Worm (Caenorhabditis elegans) whole organism, late embryonic: ENCODE data around the gene Y34B4A.10.

Experiments used
- C38D4.7 ChIP-seq: fragments of 200-800 bp; sonication (Bioruptor generic); optimal IDR thresholded peaks from 2 replicates; lab custom pipeline; 2018; ENCODE audit warnings: mild to moderate bottlenecking, missing genetic modification characterization, moderate library complexity, missing compliant biosample characterization
- K02D7.2 ChIP-seq: sonication (generic microtip); optimal IDR thresholded peaks from 2 replicates; lab custom pipeline; 2017; ENCODE audit warnings: mild to moderate bottlenecking, missing genetic modification characterization, missing compliant biosample characterization
- T23F11.4 ChIP-seq: fragments of 200-800 bp; sonication (Bioruptor generic); optimal IDR thresholded peaks from 2 replicates; lab custom pipeline; 2018; ENCODE audit warnings: mild to moderate bottlenecking, missing genetic modification characterization, missing compliant biosample characterization
- ahr-1 ChIP-seq: sonication (generic microtip); optimal IDR thresholded peaks from 2 replicates; lab custom pipeline; 2016; ENCODE audit warnings: missing genetic modification characterization, missing compliant biosample characterization
- ama-1 ChIP-seq: fragments of 150-350 bp; optimal IDR thresholded peaks from 2 replicates; lab custom pipeline; 2014
- ceh-19 ChIP-seq: fragments of 200-800 bp; sonication (Bioruptor generic); optimal IDR thresholded peaks from 2 replicates; lab custom pipeline; 2018; ENCODE audit warnings: mild to moderate bottlenecking, missing genetic modification characterization, missing compliant biosample characterization
- ceh-2 ChIP-seq: sonication (generic microtip); optimal IDR thresholded peaks from 2 replicates; lab custom pipeline; 2016; ENCODE audit warnings: missing genotype, missing genetic modification characterization, missing compliant biosample characterization
- ceh-22 ChIP-seq: sonication (generic microtip); optimal IDR thresholded peaks from 2 replicates; lab custom pipeline; 2017; ENCODE audit warnings: missing biosample characterization, missing genetic modification characterization
- ceh-31 ChIP-seq: sonication (generic microtip); optimal IDR thresholded peaks from 2 replicates; lab custom pipeline; 2016; ENCODE audit warnings: missing genetic modification characterization, missing compliant biosample characterization
- ceh-48 ChIP-seq: sonication (generic microtip); optimal IDR thresholded peaks from 2 replicates; lab custom pipeline; 2016; ENCODE audit warnings: missing genetic modification characterization, inconsistent platforms, missing compliant biosample characterization
- dmd-4 ChIP-seq: sonication (generic microtip); optimal IDR thresholded peaks from 2 replicates; lab custom pipeline; 2016; ENCODE audit warnings: borderline replicate concordance, missing genetic modification characterization, missing compliant biosample characterization
- elt-2 ChIP-seq: sonication (generic microtip); optimal IDR thresholded peaks from 2 replicates; lab custom pipeline; 2016; ENCODE audit warnings: missing genetic modification reagents, missing genetic modification characterization, missing compliant biosample characterization
- elt-4 ChIP-seq: sonication (generic microtip); optimal IDR thresholded peaks from 2 replicates; lab custom pipeline; 2016; ENCODE audit warnings: missing genetic modification characterization, missing compliant biosample characterization
- fax-1 ChIP-seq: sonication (generic microtip); optimal IDR thresholded peaks from 2 replicates; lab custom pipeline; 2016; ENCODE audit warnings: missing genotype, missing genetic modification characterization, missing compliant biosample characterization
- fkh-10 ChIP-seq: fragments of 150-350 bp; optimal IDR thresholded peaks from 2 replicates; lab custom pipeline; 2014; ENCODE audit warnings: missing biosample characterization, missing genetic modification reagents, missing genetic modification characterization
- hlh-13 ChIP-seq: fragments of 200-800 bp; sonication (Bioruptor generic); optimal IDR thresholded peaks from 2 replicates; lab custom pipeline; 2018; ENCODE audit warnings: mild to moderate bottlenecking, missing genetic modification characterization, missing compliant biosample characterization
- hlh-30 ChIP-seq: sonication (generic microtip); optimal IDR thresholded peaks from 2 replicates; lab custom pipeline; 2017; ENCODE audit warnings: antibody characterized with exemption, missing genetic modification characterization, missing compliant biosample characterization; ENCODE audit not compliant: insufficient read depth
- hlh-8 ChIP-seq: sonication (generic microtip); optimal IDR thresholded peaks from 2 replicates; lab custom pipeline; 2016; ENCODE audit warnings: missing genotype, missing genetic modification characterization, missing compliant biosample characterization
- lim-6 ChIP-seq: sonication (generic microtip); optimal IDR thresholded peaks from 2 replicates; lab custom pipeline; 2016; ENCODE audit warnings: missing genetic modification characterization, missing compliant biosample characterization
- lin-11 ChIP-seq: fragments of 200-800 bp; sonication (Bioruptor generic); optimal IDR thresholded peaks from 2 replicates; lab custom pipeline; 2018; ENCODE audit warnings: mild to moderate bottlenecking, missing genetic modification characterization, missing compliant biosample characterization
- madf-2 ChIP-seq: sonication (generic microtip); optimal IDR thresholded peaks from 2 replicates; lab custom pipeline; 2017; ENCODE audit warnings: missing genetic modification characterization, missing compliant biosample characterization
- mec-3 ChIP-seq: sonication (generic microtip); optimal IDR thresholded peaks from 2 replicates; lab custom pipeline; 2016; ENCODE audit warnings: borderline replicate concordance, missing genetic modification characterization, missing compliant biosample characterization
- nhr-11 ChIP-seq: fragments of 150-350 bp; optimal IDR thresholded peaks from 2 replicates; lab custom pipeline; 2014; ENCODE audit warnings: missing biosample characterization, missing genetic modification characterization
- nhr-232 ChIP-seq: sonication (generic microtip); optimal IDR thresholded peaks from 2 replicates; lab custom pipeline; 2016; ENCODE audit warnings: missing genetic modification characterization, missing compliant biosample characterization
- odd-2 ChIP-seq: sonication (generic microtip); optimal IDR thresholded peaks from 2 replicates; lab custom pipeline; 2017; ENCODE audit warnings: antibody characterized with exemption, mild to moderate bottlenecking, missing genetic modification characterization, missing compliant biosample characterization
- pag-3 ChIP-seq: sonication (generic microtip); optimal IDR thresholded peaks from 2 replicates; lab custom pipeline; 2016; ENCODE audit warnings: missing compliant biosample characterization, missing genetic modification characterization, borderline replicate concordance
- pat-9 ChIP-seq: fragments of 200-800 bp; sonication (Bioruptor generic); optimal IDR thresholded peaks from 2 replicates; lab custom pipeline; 2018; ENCODE audit warnings: mild to moderate bottlenecking, missing genetic modification characterization, moderate library complexity, missing compliant biosample characterization
- pax-1 ChIP-seq: fragments of 150-350 bp; optimal IDR thresholded peaks from 2 replicates; lab custom pipeline; 2014; ENCODE audit warnings: missing biosample characterization, missing genetic modification characterization
- pha-4 ChIP-seq: fragments of 150-350 bp; optimal IDR thresholded peaks from 2 replicates; lab custom pipeline; 2018; ENCODE audit warnings: missing biosample characterization, missing genetic modification reagents, missing genetic modification characterization
- pqm-1 ChIP-seq: sonication (generic microtip); optimal IDR thresholded peaks from 2 replicates; lab custom pipeline; 2016; ENCODE audit warnings: missing genetic modification characterization, missing compliant biosample characterization
- rnt-1 ChIP-seq: sonication (generic microtip); optimal IDR thresholded peaks from 2 replicates; lab custom pipeline; 2016; ENCODE audit warnings: missing genetic modification characterization, missing compliant biosample characterization
- sox-2 ChIP-seq: fragments of 200-800 bp; sonication (Bioruptor generic); IDR thresholded peaks from 2 replicates; pipeline ENCODE4 v1.3.6; 2022; ENCODE audit warnings: missing genetic modification reagents, missing genetic modification characterization, missing compliant biosample characterization
- sox-4 ChIP-seq: sonication (generic microtip); optimal IDR thresholded peaks from 2 replicates; lab custom pipeline; 2017; ENCODE audit warnings: mild to moderate bottlenecking, missing genetic modification characterization, inconsistent platforms, missing compliant biosample characterization
- syd-9 ChIP-seq: sonication (generic microtip); optimal IDR thresholded peaks from 2 replicates; lab custom pipeline; 2016; ENCODE audit warnings: mild to moderate bottlenecking, missing genetic modification characterization, moderate library complexity, missing compliant biosample characterization
- tbx-2 ChIP-seq: sonication (generic microtip); optimal IDR thresholded peaks from 2 replicates; lab custom pipeline; 2016; ENCODE audit warnings: missing genetic modification characterization, missing compliant biosample characterization
- tbx-7 ChIP-seq: sonication (generic microtip); optimal IDR thresholded peaks from 2 replicates; lab custom pipeline; 2016; ENCODE audit warnings: missing genotype, missing genetic modification characterization, missing compliant biosample characterization
- unc-3 ChIP-seq, 2 experiments: fragments of 200-800 bp in 1 of 2; sonication (Bioruptor generic) in 1 of 2; sonication (generic microtip) in 1 of 2; conservative IDR thresholded peaks in 1 of 2; optimal IDR thresholded peaks in 1 of 2; 2 replicates each; pipeline versions ENCODE4 v1.3.6 to Lab custom; 2016 to 2022; ENCODE audit warnings: missing compliant biosample characterization in 2 of 2, missing genetic modification characterization in 2 of 2, missing genetic modification reagents in 1 of 2
- unc-42 ChIP-seq: sonication (generic microtip); optimal IDR thresholded peaks from 2 replicates; lab custom pipeline; 2016; ENCODE audit warnings: missing genotype, missing genetic modification characterization, missing compliant biosample characterization
- unc-55 ChIP-seq: sonication (generic microtip); optimal IDR thresholded peaks from 2 replicates; lab custom pipeline; 2017; ENCODE audit warnings: missing biosample characterization, missing genetic modification reagents, missing genetic modification characterization

Gene Y34B4A.10

ce11 chrX:5249603-5250002 lies at the start of gene Y34B4A.10:
Gene Y34B4A.10 (plus strand): TSS chrX:5249903.
- TF ChIP-seq ceh-19 (GFP tag; lab: Kevin White, UChicago) (no peak), ceh-2 (tag; lab: Kevin White, UChicago) (no peak), hlh-13 (GFP tag; lab: Kevin White, UChicago) (no peak)

ce11 chrX:5201860-5202259 lies 47.8 kb upstream of the Y34B4A.10 start:
- no peak for TF ChIP-seq pat-9 (tag; lab: Kevin White, UChicago)
- no peak for TF ChIP-seq lin-11 (tag; lab: Kevin White, UChicago)
- no peak for TF ChIP-seq nhr-11 (tag; lab: Kevin White, UChicago)
- no peak for TF ChIP-seq unc-55 (GFP tag; lab: Kevin White, UChicago)
- TF ChIP-seq ahr-1, result no peak
- no peak for TF ChIP-seq hlh-13 (GFP tag; lab: Kevin White, UChicago)
- TF ChIP-seq ceh-22 (tag; lab: Kevin White, UChicago), result no peak
- TF ChIP-seq elt-4 (tag; lab: Kevin White, UChicago), result no peak
- TF ChIP-seq unc-3 (GFP tag; conservative IDR thresholded peaks at IDR 0.05; lab: Robert Waterston, UW), result no peak
- TF ChIP-seq unc-3 (tag; optimal IDR thresholded peaks at IDR 0.05; lab: Kevin White, UChicago), result no peak
- no peak for TF ChIP-seq pag-3 (tag; lab: Kevin White, UChicago)
- TF ChIP-seq mec-3 (tag; lab: Kevin White, UChicago), result no peak
- TF ChIP-seq tbx-2 (tag; lab: Kevin White, UChicago), result no peak
- no peak for TF ChIP-seq lim-6 (tag; lab: Kevin White, UChicago)

ce11 chrX:5202399-5202798 lies 47.3 kb upstream of the Y34B4A.10 start:
- TF ChIP-seq pax-1 (tag; lab: Kevin White, UChicago) (no peak), madf-2 (no peak), pqm-1 (tag; lab: Kevin White, UChicago) (no peak), pat-9 (tag; lab: Kevin White, UChicago) (no peak), lim-6 (tag; lab: Kevin White, UChicago) (no peak), unc-42 (no peak), T23F11.4 (GFP tag; lab: Kevin White, UChicago) (no peak), pha-4 (tag; lab: Kevin White, UChicago) (no peak), fax-1 (tag; lab: Kevin White, UChicago) (no peak), odd-2 (no peak), mec-3 (tag; lab: Kevin White, UChicago) (no peak), rnt-1 (tag; lab: Kevin White, UChicago) (no peak), hlh-8 (tag; lab: Kevin White, UChicago) (no peak), sox-2 (no peak), tbx-7 (no peak), ceh-48 (no peak), ama-1 (lab: Kevin White, UChicago) (no peak), elt-2 (no peak), K02D7.2 (tag; lab: Kevin White, UChicago) (no peak), lin-11 (tag; lab: Kevin White, UChicago) (no peak)

ce11 chrX:5202923-5203322 lies 46.8 kb upstream of the Y34B4A.10 start:
- no peak for TF ChIP-seq pha-4 (tag; lab: Kevin White, UChicago)
- TF ChIP-seq elt-2, result no peak
- no peak for TF ChIP-seq K02D7.2 (tag; lab: Kevin White, UChicago)
- no peak for TF ChIP-seq fkh-10
- no peak for TF ChIP-seq unc-3 (GFP tag; conservative IDR thresholded peaks at IDR 0.05; lab: Robert Waterston, UW)
- TF ChIP-seq unc-3 (tag; optimal IDR thresholded peaks at IDR 0.05; lab: Kevin White, UChicago), result no peak
- TF ChIP-seq sox-4 (tag; lab: Kevin White, UChicago), result no peak
- no peak for TF ChIP-seq hlh-30 (tag; lab: Kevin White, UChicago)
- TF ChIP-seq nhr-232 (tag; lab: Kevin White, UChicago), result no peak
- no peak for TF ChIP-seq C38D4.7 (GFP tag; lab: Kevin White, UChicago)
- no peak for TF ChIP-seq syd-9
- TF ChIP-seq sox-2, result no peak
- TF ChIP-seq tbx-2 (tag; lab: Kevin White, UChicago), result no peak
- TF ChIP-seq dmd-4 (tag; lab: Kevin White, UChicago), result no peak
- TF ChIP-seq pag-3 (tag; lab: Kevin White, UChicago), result no peak
- TF ChIP-seq hlh-8 (tag; lab: Kevin White, UChicago), result no peak
- TF ChIP-seq fax-1 (tag; lab: Kevin White, UChicago), result no peak
- TF ChIP-seq ceh-31 (tag; lab: Kevin White, UChicago), result no peak
- TF ChIP-seq unc-55 (GFP tag; lab: Kevin White, UChicago), result no peak
- no peak for TF ChIP-seq tbx-7
